Fruit fly (Drosophila melanogaster) whole organism, embryonic: ENCODE results near the gene Fst.

Experiments used
- BEAF-32 ChIP-seq: fragments of 200-800 bp; sonication (Bioruptor generic); optimal IDR thresholded peaks from 3 replicates; lab custom pipeline; 2017; ENCODE audit warnings: missing biosample characterization, missing genetic modification characterization, mild to moderate bottlenecking, moderate library complexity, missing genetic modification reagents
- BtbVII ChIP-seq: fragments of 200-800 bp; sonication (Bioruptor generic); optimal IDR thresholded peaks from 3 replicates; lab custom pipeline; 2017; ENCODE audit warnings: missing biosample characterization, mild to moderate bottlenecking, missing genetic modification characterization
- CG10147 ChIP-seq: fragments of 200-800 bp; sonication (Bioruptor generic); optimal IDR thresholded peaks from 2 replicates; lab custom pipeline; 2019; ENCODE audit warnings: missing biosample characterization, mild to moderate bottlenecking, missing genetic modification characterization, moderate library complexity
- CG13123 ChIP-seq: fragments of 200-800 bp; sonication (Bioruptor generic); optimal IDR thresholded peaks from 2 replicates; lab custom pipeline; 2016; ENCODE audit warnings: missing biosample characterization, missing genetic modification characterization
- CG13894 ChIP-seq: fragments of 200-800 bp; sonication (Bioruptor generic); optimal IDR thresholded peaks from 3 replicates; lab custom pipeline; 2018; ENCODE audit warnings: missing biosample characterization, mild to moderate bottlenecking, missing genetic modification characterization, moderate library complexity
- CG16779 ChIP-seq: fragments of 200-800 bp; sonication (Bioruptor generic); IDR thresholded peaks from 2 replicates; pipeline ENCODE4 v1.3.6; 2022; ENCODE audit warnings: missing biosample characterization, missing genetic modification characterization
- CG17186 ChIP-seq: fragments of 200-800 bp; sonication (Bioruptor generic); optimal IDR thresholded peaks from 3 replicates; lab custom pipeline; 2017; ENCODE audit warnings: missing biosample characterization, missing genetic modification reagents, missing genetic modification characterization
- CG17385 ChIP-seq: fragments of 200-800 bp; sonication (Bioruptor generic); optimal IDR thresholded peaks from 3 replicates; lab custom pipeline; 2018; ENCODE audit warnings: missing biosample characterization, mild to moderate bottlenecking, missing genetic modification characterization
- CG17829 ChIP-seq: fragments of 200-800 bp; optimal IDR thresholded peaks from 2 replicates; lab custom pipeline; 2019; ENCODE audit warnings: missing biosample characterization, mild to moderate bottlenecking, missing genetic modification characterization, moderate library complexity
- CG31224 ChIP-seq: fragments of 200-800 bp; sonication (Bioruptor generic); IDR thresholded peaks from 2 replicates; pipeline ENCODE4 v1.3.6; 2022; ENCODE audit warnings: missing biosample characterization, missing genetic modification characterization
- CG32532 ChIP-seq: fragments of 200-800 bp; sonication (Bioruptor generic); IDR thresholded peaks from 2 replicates; pipeline ENCODE4 v1.3.6; 2022; ENCODE audit warnings: missing biosample characterization, missing genetic modification characterization
- CG33213 ChIP-seq: fragments of 200-800 bp; sonication (Bioruptor generic); optimal IDR thresholded peaks from 3 replicates; lab custom pipeline; 2016; ENCODE audit warnings: missing biosample characterization, missing genetic modification characterization
- CG33557 ChIP-seq: fragments of 200-800 bp; sonication (Bioruptor generic); optimal IDR thresholded peaks from 2 replicates; lab custom pipeline; 2019; ENCODE audit warnings: missing biosample characterization, mild to moderate bottlenecking, missing genetic modification characterization, moderate library complexity
- CG3726 ChIP-seq: fragments of 200-800 bp; sonication (Bioruptor generic); IDR thresholded peaks from 3 replicates; pipeline ENCODE4, ENCODE4 v1.3.6; 2022; ENCODE audit warnings: missing biosample characterization, missing genetic modification characterization
- CG4730 ChIP-seq: fragments of 200-800 bp; sonication (Bioruptor generic); IDR thresholded peaks from 2 replicates; pipeline ENCODE4 v1.3.6; 2022; ENCODE audit warnings: missing biosample characterization, missing genetic modification characterization
- CG4820 ChIP-seq: fragments of 200-800 bp; sonication (Bioruptor generic); optimal IDR thresholded peaks from 3 replicates; lab custom pipeline; 2016; ENCODE audit warnings: missing biosample characterization, missing genetic modification characterization
- CG6683 ChIP-seq: fragments of 200-800 bp; sonication (Bioruptor generic); optimal IDR thresholded peaks from 2 replicates; lab custom pipeline; 2017; ENCODE audit warnings: missing biosample characterization, mild to moderate bottlenecking, missing genetic modification characterization, missing genetic modification reagents
- CG7839 ChIP-seq: fragments of 200-800 bp; sonication (Bioruptor generic); optimal IDR thresholded peaks from 3 replicates; lab custom pipeline; 2018; ENCODE audit warnings: missing biosample characterization, mild to moderate bottlenecking, missing genetic modification characterization, moderate library complexity
- Eip74EF ChIP-seq, 2 experiments: fragments of 200-800 bp in 1 of 2; fragments of >200 bp in 1 of 2; sonication (Bioruptor generic) in 1 of 2; optimal IDR thresholded peaks; 2 replicates each; lab custom pipeline; 2017 to 2019; ENCODE audit warnings: missing biosample characterization in 2 of 2, missing genetic modification characterization in 2 of 2, mild to moderate bottlenecking in 1 of 2, moderate library complexity in 1 of 2
- HLH3B ChIP-seq: fragments of 200-800 bp; sonication (Bioruptor generic); IDR thresholded peaks from 2 replicates; pipeline ENCODE4 v1.3.6; 2022; ENCODE audit warnings: missing biosample characterization, missing genetic modification characterization
- Hand ChIP-seq: fragments of 200-800 bp; sonication (Bioruptor generic); optimal IDR thresholded peaks from 2 replicates; lab custom pipeline; 2017; ENCODE audit warnings: mild to moderate bottlenecking, missing biosample characterization, missing genetic modification reagents, missing genetic modification characterization
- Hr3 ChIP-seq: fragments of 200-800 bp; sonication (Bioruptor generic); optimal IDR thresholded peaks from 3 replicates; lab custom pipeline; 2016; ENCODE audit warnings: missing biosample characterization, missing genetic modification characterization
- Kr ChIP-seq: fragments of 200-800 bp; sonication (Bioruptor generic); optimal IDR thresholded peaks from 2 replicates; lab custom pipeline; 2017; ENCODE audit warnings: missing biosample characterization, mild to moderate bottlenecking, missing genetic modification characterization
- Lhr ChIP-seq: fragments of 200-800 bp; sonication (Bioruptor generic); optimal IDR thresholded peaks from 3 replicates; lab custom pipeline; 2017; ENCODE audit warnings: mild to moderate bottlenecking, missing biosample characterization, missing genetic modification reagents, missing genetic modification characterization
- Mad ChIP-seq: fragments of 200-800 bp; sonication (Bioruptor generic); optimal IDR thresholded peaks from 2 replicates; lab custom pipeline; 2016; ENCODE audit warnings: missing biosample characterization, missing genetic modification characterization
- Side ChIP-seq: fragments of 200-800 bp; sonication (Bioruptor generic); optimal IDR thresholded peaks from 2 replicates; lab custom pipeline; 2016; ENCODE audit warnings: missing biosample characterization, missing genetic modification characterization
- Six4 ChIP-seq: fragments of 200-800 bp; sonication (Bioruptor generic); optimal IDR thresholded peaks from 2 replicates; lab custom pipeline; 2016; ENCODE audit warnings: missing biosample characterization, missing genetic modification characterization
- TFAM ChIP-seq: fragments of 200-800 bp; sonication (Bioruptor generic); optimal IDR thresholded peaks from 2 replicates; lab custom pipeline; 2017; ENCODE audit warnings: missing biosample characterization, missing genetic modification characterization, inconsistent platforms
- bigmax ChIP-seq: fragments of 200-800 bp; sonication (Bioruptor generic); optimal IDR thresholded peaks from 2 replicates; lab custom pipeline; 2018; ENCODE audit warnings: missing biosample characterization, mild to moderate bottlenecking, missing genetic modification characterization
- btn ChIP-seq: fragments of 200-800 bp; sonication (Bioruptor generic); optimal IDR thresholded peaks from 2 replicates; lab custom pipeline; 2016; ENCODE audit warnings: missing biosample characterization, missing genetic modification characterization
- dpn ChIP-seq, 2 experiments: fragments of 200-800 bp; sonication (Bioruptor generic); optimal IDR thresholded peaks; 3 replicates each; lab custom pipeline; 2016; ENCODE audit warnings: missing biosample characterization in 2 of 2, missing genetic modification characterization in 2 of 2
- en ChIP-seq: fragments of 200-800 bp; sonication (Bioruptor generic); optimal IDR thresholded peaks from 2 replicates; lab custom pipeline; 2016; ENCODE audit warnings: missing biosample characterization, missing genetic modification characterization
- fd64A ChIP-seq: fragments of 200-800 bp; sonication (Bioruptor generic); optimal IDR thresholded peaks from 3 replicates; lab custom pipeline; 2018; ENCODE audit warnings: missing biosample characterization, mild to moderate bottlenecking, missing genetic modification characterization
- fd96Cb ChIP-seq: fragments of 200-800 bp; sonication (Bioruptor generic); optimal IDR thresholded peaks from 2 replicates; lab custom pipeline; 2018; ENCODE audit warnings: missing biosample characterization, mild to moderate bottlenecking, missing genetic modification characterization, moderate library complexity
- gem ChIP-seq: fragments of 200-800 bp; sonication (Bioruptor generic); optimal IDR thresholded peaks from 2 replicates; lab custom pipeline; 2019; ENCODE audit warnings: missing biosample characterization, mild to moderate bottlenecking, missing genetic modification characterization, moderate library complexity
- gsb ChIP-seq: fragments of 200-800 bp; sonication (Bioruptor generic); IDR thresholded peaks from 2 replicates; pipeline ENCODE4 v1.3.6; 2022; ENCODE audit warnings: missing biosample characterization, missing genetic modification characterization
- lab ChIP-seq: fragments of 200-800 bp; sonication (Bioruptor generic); optimal IDR thresholded peaks from 3 replicates; lab custom pipeline; 2017; ENCODE audit warnings: missing biosample characterization, missing genetic modification characterization, mild to moderate bottlenecking, moderate library complexity, missing genetic modification reagents
- lov ChIP-seq, 2 experiments: fragments of 200-800 bp in 1 of 2; fragments of >200 bp in 1 of 2; sonication (Bioruptor generic) in 1 of 2; IDR thresholded peaks in 1 of 2; optimal IDR thresholded peaks in 1 of 2; 2 replicates in 1 of 2; 3 replicates in 1 of 2; pipeline versions ENCODE4 v1.3.6 to Lab custom; 2017 to 2022; ENCODE audit warnings: missing biosample characterization in 1 of 2, missing genetic modification characterization in 1 of 2
- luna ChIP-seq: fragments of 200-800 bp; sonication (Bioruptor generic); optimal IDR thresholded peaks from 2 replicates; lab custom pipeline; 2016; ENCODE audit warnings: missing biosample characterization, missing genetic modification characterization
- onecut ChIP-seq: fragments of 200-800 bp; sonication (Bioruptor generic); IDR thresholded peaks from 2 replicates; pipeline ENCODE4 v1.3.6; 2022; ENCODE audit warnings: missing biosample characterization, missing genetic modification characterization
- peb ChIP-seq: fragments of 200-800 bp; sonication (Bioruptor generic); IDR thresholded peaks from 2 replicates; pipeline ENCODE4 v1.3.6; 2022; ENCODE audit warnings: missing biosample characterization, missing genetic modification characterization
- prd ChIP-seq, 3 experiments: fragments of >200 bp in 2 of 3; fragments of 200-800 bp in 1 of 3; sonication (Bioruptor generic) in 1 of 3; optimal IDR thresholded peaks in 2 of 3; IDR thresholded peaks in 1 of 3; 2 replicates in 2 of 3; 3 replicates in 1 of 3; pipeline versions ENCODE4 v1.3.6 to Lab custom; 2017 to 2022; ENCODE audit warnings: missing biosample characterization in 1 of 3, missing genetic modification characterization in 1 of 3
- ro ChIP-seq: fragments of 200-800 bp; sonication (Bioruptor generic); IDR thresholded peaks from 2 replicates; pipeline ENCODE4 v1.3.6; 2022; ENCODE audit warnings: missing biosample characterization, missing genetic modification characterization
- sc ChIP-seq, 3 experiments: fragments of >200 bp in 2 of 3; fragments of 200-800 bp in 1 of 3; sonication (Bioruptor generic) in 1 of 3; optimal IDR thresholded peaks; 2 replicates in 2 of 3; 3 replicates in 1 of 3; lab custom pipeline; 2017; ENCODE audit warnings: mild to moderate bottlenecking in 1 of 3, missing biosample characterization in 1 of 3, missing genetic modification characterization in 1 of 3, missing genetic modification reagents in 1 of 3
- sima ChIP-seq: fragments of 200-800 bp; sonication (Bioruptor generic); optimal IDR thresholded peaks from 2 replicates; lab custom pipeline; 2016; ENCODE audit warnings: missing biosample characterization, missing genetic modification characterization
- slbo ChIP-seq: fragments of 200-800 bp; sonication (Bioruptor generic); IDR thresholded peaks from 2 replicates; pipeline ENCODE4 v1.3.6; 2022; ENCODE audit warnings: missing biosample characterization, missing genetic modification characterization
- sr ChIP-seq: fragments of 200-800 bp; sonication (Bioruptor generic); IDR thresholded peaks from 3 replicates; pipeline ENCODE4 v1.3.6; 2022; ENCODE audit warnings: missing biosample characterization, missing genetic modification characterization
- tgo ChIP-seq: fragments of 200-800 bp; sonication (Bioruptor generic); IDR thresholded peaks from 3 replicates; pipeline ENCODE4 v1.3.6; 2022; ENCODE audit warnings: missing biosample characterization, missing genetic modification characterization
- tll ChIP-seq, 2 experiments: fragments of 200-800 bp in 1 of 2; fragments of >200 bp in 1 of 2; sonication (Bioruptor generic) in 1 of 2; optimal IDR thresholded peaks; 2 replicates each; lab custom pipeline; 2017 to 2019; ENCODE audit warnings: missing biosample characterization in 2 of 2, missing genetic modification characterization in 2 of 2, mild to moderate bottlenecking in 1 of 2, moderate library complexity in 1 of 2

The Fst gene

DNA sequence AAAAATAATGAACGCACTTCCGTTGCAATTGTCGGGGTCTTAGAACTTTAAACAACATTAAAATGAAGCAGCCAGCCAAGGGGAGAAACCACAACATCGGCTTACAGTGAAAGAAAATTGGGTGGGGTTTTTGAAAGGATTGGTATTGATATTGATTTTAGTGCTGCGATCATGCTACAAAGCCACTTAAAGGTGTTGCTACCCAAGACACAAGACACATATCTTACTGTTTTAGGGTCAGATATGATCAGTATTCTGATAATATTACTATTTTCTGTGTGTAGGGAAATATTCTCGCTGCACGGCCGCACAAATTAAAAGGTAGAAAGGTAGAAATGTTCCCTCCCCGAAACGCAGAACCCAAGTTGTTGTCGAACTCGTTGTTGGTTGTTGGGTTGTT is 40.9 kb downstream of the Fst start (continued):
- TF ChIP-seq CG10147 (GFP tag; lab: Kevin White, UChicago) (no peak), CG4730 (GFP tag; lab: Robert Waterston, UW) (no peak), BEAF-32 (GFP tag; lab: Kevin White, UChicago) (no peak), CG32532 (GFP tag; lab: Robert Waterston, UW) (no peak), CG4820 (GFP tag; lab: Kevin White, UChicago) (peak; percentile 42), Eip74EF (GFP tag; optimal IDR thresholded peaks at IDR 0.05; lab: Kevin White, UChicago) (no peak), Kr (GFP tag; lab: Kevin White, UChicago) (no peak), fd64A (no peak), CG33213 (GFP tag; lab: Kevin White, UChicago) (peak; percentile 25), luna (GFP tag; lab: Kevin White, UChicago) (no peak), slbo (GFP tag; lab: Robert Waterston, UW) (0 out of 2 replicates have a peak, but pooled peaks have one; percentile 3), CG17186 (GFP tag; lab: Kevin White, UChicago) (no peak), sr (GFP tag; lab: Robert Waterston, UW) (no peak), CG3726 (GFP tag; lab: Robert Waterston, UW) (no peak), Hr3 (GFP tag; lab: Kevin White, UChicago) (peak; percentile 16), Six4 (GFP tag; lab: Kevin White, UChicago) (peak; percentile 12), gsb (no peak), tgo (no peak; the same call in 2 of the 3 replicates), tll (GFP tag; optimal IDR thresholded peaks at IDR 0.05; lab: Kevin White, UChicago) (no peak), CG16779 (GFP tag; lab: Robert Waterston, UW) (no peak), bigmax (no peak), CG17385 (no peak), Hand (GFP tag; lab: Kevin White, UChicago) (no peak), ro (GFP tag; lab: Robert Waterston, UW) (no peak), CG13894 (tag; lab: Kevin White, UChicago) (no peak), peb (GFP tag; lab: Robert Waterston, UW) (no peak), CG6683 (no peak), Mad (GFP tag; lab: Kevin White, UChicago) (no peak), TFAM (GFP tag; lab: Kevin White, UChicago) (no peak), CG33557 (GFP tag; lab: Kevin White, UChicago) (peak; percentile 56), Lhr (GFP tag; lab: Kevin White, UChicago) (no peak), CG13123 (GFP tag; lab: Kevin White, UChicago) (no peak), onecut (GFP tag; lab: Robert Waterston, UW) (no peak), en (GFP tag; lab: Kevin White, UChicago) (no peak), CG17829 (tag; lab: Kevin White, UChicago) (peak; percentile 78), sima (no peak), prd (optimal IDR thresholded peaks at IDR 0.05; lab: Kevin White, UChicago) (no peak), prd (GFP tag; IDR thresholded peaks at IDR 0.05; lab: Robert Waterston, UW) (peak; percentile 77), Side (GFP tag; lab: Kevin White, UChicago) (peak; percentile 54), BtbVII (no peak), gem (peak; percentile 58), HLH3B (GFP tag; lab: Robert Waterston, UW) (no peak), CG7839 (tag; lab: Kevin White, UChicago) (peak; percentile 58), lab (GFP tag; lab: Kevin White, UChicago) (peak; percentile 2), fd96Cb (tag; lab: Kevin White, UChicago) (peak; percentile 60), sc (optimal IDR thresholded peaks at IDR 0.05; lab: Kevin White, UChicago) (no peak), sc (GFP tag; optimal IDR thresholded peaks at IDR 0.05; lab: Kevin White, UChicago) (peak; percentile 26), lov (optimal IDR thresholded peaks at IDR 0.05; lab: Kevin White, UChicago) (no peak), lov (GFP tag; IDR thresholded peaks at IDR 0.05; lab: Robert Waterston, UW) (peak; percentile 77; the same call in 2 of the 3 replicates), btn (GFP tag; lab: Kevin White, UChicago) (peak; percentile 13), CG31224 (GFP tag; lab: Robert Waterston, UW) (no peak), dpn (GFP tag; optimal IDR thresholded peaks at IDR 0.05; lab: Kevin White, UChicago) (peak; percentile 11 to 29)
